Fruit fly (Drosophila melanogaster): ENCODE results near the gene stx.

Gene stx

dm6 chrX:10771856-10772592 lies 27.3 kb upstream of the stx start, which contains the start of gene CG15211 (continued):
- no peak for TF ChIP-seq hb (GFP tag; IDR thresholded peaks at IDR 0.05; ENCODE audit: partially characterized antibody)
- peak; percentile 19; the same call in 1 of the 2 replicates for TF ChIP-seq Adf1 (GFP tag; IDR thresholded peaks at IDR 0.05)
- TF ChIP-seq BEAF-32 (GFP tag; optimal IDR thresholded peaks at IDR 0.05): no peak
- no peak for TF ChIP-seq prd (optimal IDR thresholded peaks at IDR 0.05)
- peak; percentile 65 for TF ChIP-seq prd (GFP tag; IDR thresholded peaks at IDR 0.05)
- TF ChIP-seq CG9932 (GFP tag; IDR thresholded peaks at IDR 0.05): peak; percentile 48
- no peak for TF ChIP-seq pb (GFP tag; optimal IDR thresholded peaks at IDR 0.05)
- peak; percentile 44 to 50 for TF ChIP-seq Pdp1 (GFP tag; optimal IDR thresholded peaks at IDR 0.05)
- no peak for TF ChIP-seq CG13894 (tag; optimal IDR thresholded peaks at IDR 0.05)
- no peak for TF ChIP-seq grn (GFP tag; optimal IDR thresholded peaks at IDR 0.05)
- peak; percentile 57 for TF ChIP-seq CG11723 (GFP tag; optimal IDR thresholded peaks at IDR 0.05)
- no peak for TF ChIP-seq sim (GFP tag; IDR thresholded peaks at IDR 0.05)
- no peak for TF ChIP-seq sens-2 (GFP tag; IDR thresholded peaks at IDR 0.05)
- peak; percentile 57 for TF ChIP-seq CG14014 (GFP tag; IDR thresholded peaks at IDR 0.05)
- TF ChIP-seq ems (GFP tag; optimal IDR thresholded peaks at IDR 0.05): peak; percentile 16
- peak; percentile 42 for TF ChIP-seq CG10274 (GFP tag; optimal IDR thresholded peaks at IDR 0.05)
- no peak for TF ChIP-seq Dfd (GFP tag; optimal IDR thresholded peaks at IDR 0.05)
- no peak for TF ChIP-seq maf-S (GFP tag; optimal IDR thresholded peaks at IDR 0.05)
- peak in 1 of 2 experiments; percentile 33 for TF ChIP-seq crp (GFP tag; optimal IDR thresholded peaks at IDR 0.05)
- no peak for TF ChIP-seq zen (tag; optimal IDR thresholded peaks at IDR 0.05)
- TF ChIP-seq Mrtf (GFP tag; IDR thresholded peaks at IDR 0.05): 0 out of 3 replicates have a peak, but pooled peaks have one; percentile 30
- no peak for TF ChIP-seq vnd (GFP tag; IDR thresholded peaks at IDR 0.05; ENCODE audit: partially characterized antibody)
- peak; percentile 77 for TF ChIP-seq az2 (GFP tag; optimal IDR thresholded peaks at IDR 0.05)
- TF ChIP-seq CG34422 (GFP tag; IDR thresholded peaks at IDR 0.05): peak; percentile 24; the same call in 1 of the 3 replicates
- peak; percentile 46 for TF ChIP-seq ci (GFP tag; IDR thresholded peaks at IDR 0.05)
- no peak for TF ChIP-seq CG13624 (GFP tag; optimal IDR thresholded peaks at IDR 0.05)
- TF ChIP-seq jigr1 (GFP tag; IDR thresholded peaks at IDR 0.05): no peak
- TF ChIP-seq CG2889 (GFP tag; IDR thresholded peaks at IDR 0.05): no peak
- peak in 1 of 2 experiments; percentile 79 for TF ChIP-seq Hr78 (GFP tag; optimal IDR thresholded peaks at IDR 0.05)
- TF ChIP-seq Oaz (GFP tag; IDR thresholded peaks at IDR 0.05): 0 out of 2 replicates have a peak, but pooled peaks have one; percentile 51
- TF ChIP-seq toy (GFP tag; IDR thresholded peaks at IDR 0.05): no peak
- peak; percentile 63 for TF ChIP-seq Asciz (GFP tag; optimal IDR thresholded peaks at IDR 0.05)
- peak; percentile 53 for TF ChIP-seq CG10654 (GFP tag; optimal IDR thresholded peaks at IDR 0.05)
- TF ChIP-seq otp (GFP tag; IDR thresholded peaks at IDR 0.05): 0 out of 3 replicates have a peak, but pooled peaks have one; percentile 30
- no peak for TF ChIP-seq br (optimal IDR thresholded peaks at IDR 0.05)
- peak; percentile 70 for TF ChIP-seq CG9437 (GFP tag; optimal IDR thresholded peaks at IDR 0.05)
- TF ChIP-seq CG18476 (GFP tag; optimal IDR thresholded peaks at IDR 0.05): peak; percentile 38
- TF ChIP-seq CG30403 (GFP tag; optimal IDR thresholded peaks at IDR 0.05): peak; percentile 84
- TF ChIP-seq lola (GFP tag; optimal IDR thresholded peaks at IDR 0.05): peak in 1 of 3 experiments; percentile 85
- TF ChIP-seq CG4707 (GFP tag; optimal IDR thresholded peaks at IDR 0.05): peak; percentile 91
- TF ChIP-seq CG3163 (GFP tag; optimal IDR thresholded peaks at IDR 0.05): no peak
- TF ChIP-seq CG4617 (GFP tag; optimal IDR thresholded peaks at IDR 0.05; ENCODE audit: borderline replicate concordance): peak; percentile 22
- peak; percentile 89 for TF ChIP-seq CG7556 (GFP tag; optimal IDR thresholded peaks at IDR 0.05)
- peak; percentile 66 for TF ChIP-seq E2f1 (GFP tag; IDR thresholded peaks at IDR 0.05)
- TF ChIP-seq cas (GFP tag; IDR thresholded peaks at IDR 0.05): no peak
- TF ChIP-seq lbe (GFP tag; optimal IDR thresholded peaks at IDR 0.05): no peak
- TF ChIP-seq CG17568 (GFP tag; optimal IDR thresholded peaks at IDR 0.05): peak; percentile 25
- peak; percentile 68 for TF ChIP-seq CG5180 (GFP tag; optimal IDR thresholded peaks at IDR 0.05)
- peak; percentile 49 for TF ChIP-seq cwo (GFP tag; optimal IDR thresholded peaks at IDR 0.05)

Measured in whole organism, embryonic.